Worm (Caenorhabditis elegans) whole organism, L4 larva: Measurements from ENCODE around the gene ZK632.12.

Experiments used
- D1046.2 ChIP-seq: fragments of 200-800 bp; sonication (Bioruptor generic); IDR thresholded peaks from 2 replicates; pipeline ENCODE4 v1.3.6; 2022; ENCODE audit warnings: missing genetic modification characterization, missing compliant biosample characterization
- F44E2.7 ChIP-seq: fragments of 200-800 bp; sonication (Bioruptor generic); IDR thresholded peaks from 2 replicates; pipeline ENCODE4 v2.1.2; 2022; ENCODE audit warnings: missing genetic modification characterization, missing compliant biosample characterization
- F49E8.2 ChIP-seq: sonication (generic microtip); optimal IDR thresholded peaks from 2 replicates; lab custom pipeline; 2016; ENCODE audit warnings: missing compliant biosample characterization, mild to moderate bottlenecking, missing genetic modification characterization, borderline replicate concordance
- R02D3.7 ChIP-seq: fragments of 150-350 bp; sonication (generic microtip); optimal IDR thresholded peaks from 3 replicates; lab custom pipeline; 2014; ENCODE audit warnings: missing biosample characterization, missing genetic modification characterization
- T20F7.1 ChIP-seq: fragments of 200-800 bp; sonication (Bioruptor generic); optimal IDR thresholded peaks from 2 replicates; lab custom pipeline; 2018; ENCODE audit warnings: mild to moderate bottlenecking, missing genetic modification characterization, missing compliant biosample characterization
- Y5F2A.4 ChIP-seq: fragments of 200-800 bp; sonication (Bioruptor generic); optimal IDR thresholded peaks from 2 replicates; lab custom pipeline; 2018; ENCODE audit warnings: mild to moderate bottlenecking, missing genetic modification characterization, missing compliant biosample characterization
- aha-1 ChIP-seq: fragments of 150-350 bp; peaks from one replicate; lab custom pipeline; 2014; ENCODE audit warnings: missing biosample characterization, missing genetic modification characterization
- ama-1 ChIP-seq: fragments of 150-350 bp; optimal IDR thresholded peaks from 2 replicates; lab custom pipeline; 2014; ENCODE audit warnings: inconsistent platforms, mixed read lengths
- arid-1 ChIP-seq: fragments of 200-800 bp; sonication (Bioruptor generic); conservative IDR thresholded peaks from 2 replicates; pipeline ENCODE4 v1.3.6; 2022; ENCODE audit warnings: missing genetic modification reagents, missing genetic modification characterization, missing compliant biosample characterization
- ceh-20 ChIP-seq: fragments of 200-800 bp; sonication (Bioruptor generic); IDR thresholded peaks from 2 replicates; pipeline ENCODE4 v1.3.6; 2022; ENCODE audit warnings: missing genetic modification reagents, missing genetic modification characterization, missing compliant biosample characterization
- ceh-44 ChIP-seq: fragments of 200-800 bp; sonication (Bioruptor generic); IDR thresholded peaks from 2 replicates; pipeline ENCODE4 v1.3.6; 2022; ENCODE audit warnings: missing genetic modification reagents, missing genetic modification characterization, missing compliant biosample characterization
- ceh-62 ChIP-seq: sonication (generic microtip); optimal IDR thresholded peaks from 2 replicates; lab custom pipeline; 2017; ENCODE audit warnings: missing biosample characterization, missing genetic modification characterization
- ceh-82 ChIP-seq: sonication (generic microtip); optimal IDR thresholded peaks from 2 replicates; lab custom pipeline; 2017; ENCODE audit warnings: missing biosample characterization, missing genetic modification characterization
- ces-1 ChIP-seq: fragments of 150-350 bp; sonication (generic microtip); optimal IDR thresholded peaks from 4 replicates; lab custom pipeline; 2014; ENCODE audit warnings: missing biosample characterization, missing genetic modification reagents, missing genetic modification characterization
- ctbp-1 ChIP-seq: fragments of 200-800 bp; sonication (Bioruptor generic); IDR thresholded peaks from 2 replicates; pipeline ENCODE4 v1.3.6; 2022; ENCODE audit warnings: missing genetic modification reagents, missing genetic modification characterization, missing compliant biosample characterization
- daf-19 ChIP-seq: fragments of 200-800 bp; sonication (Bioruptor generic); conservative IDR thresholded peaks from 2 replicates; pipeline ENCODE4 v1.3.6; 2022; ENCODE audit warnings: missing genetic modification characterization, missing compliant biosample characterization
- dmd-8 ChIP-seq: fragments of 200-800 bp; sonication (Bioruptor generic); IDR thresholded peaks from 2 replicates; pipeline ENCODE4 v1.3.6; 2022; ENCODE audit warnings: missing genetic modification characterization, missing compliant biosample characterization
- dve-1 ChIP-seq: sonication (generic microtip); optimal IDR thresholded peaks from 2 replicates; lab custom pipeline; 2017; ENCODE audit warnings: antibody characterized with exemption, mild to moderate bottlenecking, missing genetic modification characterization, missing compliant biosample characterization; ENCODE audit not compliant: insufficient read depth
- jun-1 ChIP-seq: fragments of 150-350 bp; optimal IDR thresholded peaks from 2 replicates; lab custom pipeline; 2014; ENCODE audit warnings: missing biosample characterization, missing genetic modification reagents, missing genetic modification characterization
- lin-13 ChIP-seq: fragments of 150-350 bp; optimal IDR thresholded peaks from 2 replicates; lab custom pipeline; 2014; ENCODE audit warnings: missing biosample characterization, missing genetic modification reagents, missing genetic modification characterization
- lin-15B ChIP-seq: fragments of 150-350 bp; sonication (generic microtip); optimal IDR thresholded peaks from 3 replicates; lab custom pipeline; 2014; ENCODE audit warnings: missing biosample characterization, missing genetic modification characterization
- lin-29 ChIP-seq: fragments of 200-800 bp; sonication (Bioruptor generic); IDR thresholded peaks from 2 replicates; pipeline ENCODE4 v1.3.6; 2022; ENCODE audit warnings: missing genetic modification reagents, missing genetic modification characterization, missing compliant biosample characterization
- lin-38 ChIP-seq: fragments of 200-800 bp; sonication (Bioruptor generic); IDR thresholded peaks from 2 replicates; pipeline ENCODE4 v1.3.6; 2022; ENCODE audit warnings: missing genetic modification reagents, missing genetic modification characterization, missing compliant biosample characterization
- mep-1 ChIP-seq: fragments of 150-350 bp; sonication (generic microtip); optimal IDR thresholded peaks from 3 replicates; lab custom pipeline; 2014; ENCODE audit warnings: missing biosample characterization, missing genetic modification characterization
- mxl-2 ChIP-seq: fragments of 200-800 bp; sonication (Bioruptor generic); conservative IDR thresholded peaks from 2 replicates; pipeline ENCODE4 v1.3.6; 2022; ENCODE audit warnings: missing genetic modification reagents, missing genetic modification characterization, missing compliant biosample characterization
- mxl-3 ChIP-seq: fragments of 200-800 bp; sonication (Bioruptor generic); optimal IDR thresholded peaks from 2 replicates; lab custom pipeline; 2018; ENCODE audit warnings: mild to moderate bottlenecking, missing genetic modification characterization, missing compliant biosample characterization
- nhr-11 ChIP-seq: fragments of 150-350 bp; optimal IDR thresholded peaks from 2 replicates; lab custom pipeline; 2014; ENCODE audit warnings: missing biosample characterization, missing genetic modification characterization
- nhr-237 ChIP-seq: sonication (generic microtip); optimal IDR thresholded peaks from 2 replicates; lab custom pipeline; 2017; ENCODE audit warnings: missing biosample characterization, missing genetic modification characterization
- nhr-25 ChIP-seq: sonication (generic microtip); optimal IDR thresholded peaks from 2 replicates; lab custom pipeline; 2017; ENCODE audit warnings: missing genetic modification characterization, mild to moderate bottlenecking, missing compliant biosample characterization, antibody characterized with exemption, moderate library complexity, borderline replicate concordance; ENCODE audit not compliant: insufficient read depth
- nhr-28 ChIP-seq: fragments of 150-350 bp; optimal IDR thresholded peaks from 2 replicates; lab custom pipeline; 2014; ENCODE audit warnings: missing biosample characterization, missing genetic modification characterization
- nhr-41 ChIP-seq: fragments of 200-800 bp; sonication (Bioruptor generic); IDR thresholded peaks from 2 replicates; pipeline ENCODE4 v1.3.6; 2022; ENCODE audit warnings: missing genetic modification reagents, missing genetic modification characterization, missing compliant biosample characterization
- nhr-48 ChIP-seq: sonication (generic microtip); optimal IDR thresholded peaks from 2 replicates; lab custom pipeline; 2016; ENCODE audit warnings: mild to moderate bottlenecking, missing genetic modification characterization, missing compliant biosample characterization
- nhr-6 ChIP-seq: fragments of 150-350 bp; optimal IDR thresholded peaks from 2 replicates; lab custom pipeline; 2014; ENCODE audit warnings: missing biosample characterization, missing genetic modification characterization
- nhr-77 ChIP-seq: fragments of 150-350 bp; optimal IDR thresholded peaks from 2 replicates; lab custom pipeline; 2014; ENCODE audit warnings: missing biosample characterization, missing genetic modification characterization
- rbr-2 ChIP-seq: sonication (generic microtip); optimal IDR thresholded peaks from 2 replicates; lab custom pipeline; 2016; ENCODE audit warnings: missing genotype, missing genetic modification characterization, missing compliant biosample characterization
- sdz-12 ChIP-seq: fragments of 200-800 bp; sonication (Bioruptor generic); optimal IDR thresholded peaks from 2 replicates; lab custom pipeline; 2018; ENCODE audit warnings: mild to moderate bottlenecking, missing genetic modification characterization, missing compliant biosample characterization
- set-16 ChIP-seq: fragments of 200-800 bp; sonication (Bioruptor generic); IDR thresholded peaks from 2 replicates; pipeline ENCODE4 v1.3.6; 2022; ENCODE audit warnings: missing genetic modification reagents, missing genetic modification characterization, missing compliant biosample characterization
- tra-1 ChIP-seq: fragments of 200-800 bp; sonication (Bioruptor generic); IDR thresholded peaks from 2 replicates; pipeline ENCODE4 v1.3.6; 2022; ENCODE audit warnings: missing genetic modification reagents, missing genetic modification characterization, missing compliant biosample characterization
- unc-130 ChIP-seq: sonication (generic microtip); optimal IDR thresholded peaks from 2 replicates; lab custom pipeline; 2016; ENCODE audit warnings: missing genetic modification reagents, missing genetic modification characterization, missing compliant biosample characterization
- unc-39 ChIP-seq: sonication (generic microtip); optimal IDR thresholded peaks from 2 replicates; lab custom pipeline; 2017; ENCODE audit warnings: missing biosample characterization, missing genetic modification characterization
- unc-62 ChIP-seq, 3 experiments: fragments of 150-350 bp in 1 of 3; sonication (generic microtip); optimal IDR thresholded peaks in 2 of 3; peaks in 1 of 3; 1 replicate in 1 of 3; 2 replicates in 2 of 3; lab custom pipeline; 2014 to 2017; ENCODE audit warnings: missing biosample characterization in 3 of 3, missing genetic modification characterization in 3 of 3, missing genetic modification reagents in 3 of 3, missing genotype in 1 of 3
- zag-1 ChIP-seq: fragments of 150-350 bp; optimal IDR thresholded peaks from 2 replicates; lab custom pipeline; 2014; ENCODE audit warnings: missing biosample characterization, missing genetic modification characterization
- zfp-2 ChIP-seq: sonication (generic microtip); optimal IDR thresholded peaks from 2 replicates; lab custom pipeline; 2016; ENCODE audit warnings: mild to moderate bottlenecking, missing genetic modification characterization, missing compliant biosample characterization
- zfp-3 ChIP-seq: fragments of 200-800 bp; sonication (Bioruptor generic); conservative IDR thresholded peaks from 2 replicates; pipeline ENCODE4 v1.3.6; 2022; ENCODE audit warnings: missing genetic modification reagents, missing genetic modification characterization, missing compliant biosample characterization
- zip-11 ChIP-seq: fragments of 200-800 bp; sonication (Bioruptor generic); IDR thresholded peaks from 2 replicates; pipeline ENCODE4 v1.3.6; 2022; ENCODE audit warnings: missing genetic modification characterization, missing compliant biosample characterization

Gene ZK632.12

DNA sequence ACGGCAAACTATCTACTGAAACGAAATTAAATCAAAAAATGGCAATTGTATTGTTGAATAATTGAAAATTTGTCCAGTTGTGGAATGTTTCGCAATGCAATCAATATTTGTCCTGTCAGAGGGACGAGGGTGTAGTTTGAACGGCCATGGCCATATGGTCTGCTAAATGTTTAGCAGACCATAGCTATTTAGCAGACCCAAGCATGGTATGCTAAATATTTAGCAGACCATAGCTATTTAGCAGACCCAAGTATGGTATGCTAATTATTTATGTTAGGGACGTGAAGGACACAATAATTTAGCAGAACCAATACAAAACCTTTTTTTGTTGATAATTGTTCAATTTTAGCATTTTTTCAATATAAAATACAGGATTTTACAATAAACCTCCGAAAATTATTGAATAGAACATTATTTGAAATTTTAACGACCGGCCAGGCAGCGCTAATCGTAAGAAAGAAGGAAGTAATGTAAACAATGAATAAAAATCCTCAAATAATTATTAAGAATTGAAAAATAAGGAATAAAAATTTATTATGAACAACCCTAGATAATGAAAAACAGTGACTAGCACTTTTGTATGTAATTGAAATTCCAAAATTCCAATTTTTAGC lies 25.5 kb upstream of the ZK632.12 start, which contains the start of gene riok-3 (continued):
- TF ChIP-seq nhr-237 (tag; lab: Kevin White, UChicago), result no peak
- TF ChIP-seq F44E2.7 (GFP tag; lab: Robert Waterston, UW), result no peak
- TF ChIP-seq ceh-44, result no peak
- no peak for TF ChIP-seq unc-130
- no peak for TF ChIP-seq lin-29 (GFP tag; lab: Robert Waterston, UW)
- TF ChIP-seq D1046.2 (GFP tag; lab: Robert Waterston, UW), result no peak
- no peak for TF ChIP-seq lin-38

DNA sequence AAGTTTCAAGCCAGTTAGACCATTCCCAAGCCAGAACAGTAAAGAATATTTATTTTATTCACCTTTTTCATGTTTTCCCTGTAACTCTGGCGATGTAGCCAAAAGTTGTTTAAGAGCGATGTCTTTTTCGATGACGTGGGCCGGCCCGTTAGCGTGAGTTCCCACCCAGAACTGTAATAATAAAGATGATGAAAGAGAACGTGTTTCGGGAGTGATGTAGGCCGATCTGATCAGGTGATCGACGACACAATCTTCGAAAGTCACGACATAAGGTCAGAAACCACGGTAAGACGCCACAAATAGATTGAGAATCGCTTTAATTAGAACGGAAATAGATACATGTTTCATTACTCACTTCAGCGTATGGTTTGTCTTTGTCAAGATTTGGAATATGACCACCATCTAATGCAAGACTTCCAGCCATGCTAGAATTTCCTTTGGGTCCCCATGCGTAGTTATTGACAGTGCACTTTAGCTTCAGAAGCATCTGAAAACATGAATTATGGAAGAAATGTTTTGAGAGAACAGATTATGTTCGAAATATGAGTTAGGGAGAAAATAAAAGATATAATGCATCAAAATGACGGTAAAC lies 23.5 kb upstream of the ZK632.12 start, which contains the start of gene ZK632.4:
TSS of gene ZK632.4 (minus strand) at position 487 of the 592 bp plus-strand sequence.
- TF ChIP-seq unc-62 (GFP tag; optimal IDR thresholded peaks at IDR 0.05 in 1 of 2; lab: Kevin White, UChicago) (peak in 1 of 2 experiments; percentile 92), unc-62 (tag; optimal IDR thresholded peaks at IDR 0.05; lab: Kevin White, UChicago) (no peak), dmd-8 (no peak), zfp-3 (GFP tag; lab: Robert Waterston, UW) (no peak), tra-1 (GFP tag; lab: Robert Waterston, UW) (peak; percentile 34; the same call in 1 of the 2 replicates), unc-39 (tag; lab: Kevin White, UChicago) (no peak), nhr-77 (tag; lab: Kevin White, UChicago) (no peak)

DNA sequence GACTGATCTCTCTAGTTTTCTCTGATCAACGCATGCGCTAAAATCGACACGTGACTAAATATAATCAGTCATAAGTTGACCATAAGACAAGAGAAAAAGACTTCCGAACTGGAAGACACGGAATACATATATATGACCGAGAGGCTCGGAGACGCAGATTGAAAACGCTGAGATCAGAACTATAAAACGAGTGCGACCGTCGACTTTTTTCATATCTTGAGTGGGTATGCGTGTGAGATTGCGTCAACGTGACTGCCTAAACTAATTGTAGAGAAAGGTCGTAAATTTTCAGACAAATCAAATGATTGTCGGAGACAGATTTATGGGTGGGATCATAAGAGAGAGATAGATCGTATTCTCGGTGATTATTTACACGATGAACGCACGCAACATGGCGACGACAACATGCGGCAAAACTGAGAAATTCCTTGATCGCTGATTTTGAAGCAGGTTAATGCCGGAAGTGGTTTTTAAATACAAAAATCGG lies 23.0 kb upstream of the ZK632.12 start:
- TF ChIP-seq R02D3.7, result no peak
- no peak for TF ChIP-seq daf-19 (GFP tag; lab: Robert Waterston, UW)
- no peak for TF ChIP-seq arid-1 (GFP tag; lab: Robert Waterston, UW)
- TF ChIP-seq ceh-62, result no peak
- TF ChIP-seq lin-15B (tag; lab: Kevin White, UChicago), result no peak
- TF ChIP-seq T20F7.1, result no peak
- TF ChIP-seq jun-1, result no peak
- no peak for TF ChIP-seq F44E2.7 (GFP tag; lab: Robert Waterston, UW)
- TF ChIP-seq nhr-41 (GFP tag; lab: Robert Waterston, UW), result no peak
- TF ChIP-seq lin-13 (GFP tag; lab: Kevin White, UChicago), result peak; percentile 8
- TF ChIP-seq aha-1 (tag; lab: Kevin White, UChicago), result peak; percentile 81
- no peak for TF ChIP-seq zag-1
- no peak for TF ChIP-seq ces-1
- TF ChIP-seq ceh-44, result no peak
- no peak for TF ChIP-seq zfp-3 (GFP tag; lab: Robert Waterston, UW)
- TF ChIP-seq sdz-12 (GFP tag; lab: Kevin White, UChicago), result no peak
- TF ChIP-seq rbr-2, result no peak
- no peak for TF ChIP-seq ctbp-1 (GFP tag; lab: Robert Waterston, UW)
- peak; percentile 61 for TF ChIP-seq dve-1 (tag; lab: Kevin White, UChicago)
- TF ChIP-seq D1046.2 (GFP tag; lab: Robert Waterston, UW), result no peak
- TF ChIP-seq ama-1 (lab: Kevin White, UChicago), result peak; percentile 64
- no peak for TF ChIP-seq mxl-2 (GFP tag; lab: Robert Waterston, UW)
- no peak for TF ChIP-seq nhr-11
- no peak for TF ChIP-seq zip-11
- TF ChIP-seq mep-1 (tag; lab: Kevin White, UChicago), result peak; percentile 63
- no peak for TF ChIP-seq ceh-82
- TF ChIP-seq Y5F2A.4, result no peak
- TF ChIP-seq unc-62 (GFP tag; optimal IDR thresholded peaks at IDR 0.05 in 1 of 2; lab: Kevin White, UChicago), result no peak
- TF ChIP-seq unc-62 (tag; optimal IDR thresholded peaks at IDR 0.05; lab: Kevin White, UChicago), result no peak
- no peak for TF ChIP-seq nhr-25 (tag; lab: Kevin White, UChicago)
- TF ChIP-seq mxl-3, result peak; percentile 79
- peak; percentile 38 for TF ChIP-seq nhr-6 (tag; lab: Kevin White, UChicago)
- peak; percentile 75 for TF ChIP-seq nhr-28
- no peak for TF ChIP-seq set-16 (GFP tag; lab: Robert Waterston, UW)
- no peak for TF ChIP-seq zfp-2 (tag; lab: Kevin White, UChicago)
- TF ChIP-seq F49E8.2, result no peak
- TF ChIP-seq ceh-20 (GFP tag; lab: Robert Waterston, UW), result peak; percentile 72
- peak; percentile 86 for TF ChIP-seq nhr-48 (tag; lab: Kevin White, UChicago)
